Fruit fly (Drosophila melanogaster): ENCODE data around the gene Sap30.

Sap30 gene

dm6 chrX:16830081-16830480 lies 43.0 kb downstream of the Sap30 start:
- TF ChIP-seq CG9948 (tag; optimal IDR thresholded peaks at IDR 0.05) (peak; percentile 14), CG17806 (tag; optimal IDR thresholded peaks at IDR 0.05) (no peak), CG12605 (GFP tag; IDR thresholded peaks at IDR 0.05) (no peak), CG4496 (GFP tag; IDR thresholded peaks at IDR 0.05) (peak; percentile 10; the same call in 1 of the 3 replicates), CG8301 (tag; optimal IDR thresholded peaks at IDR 0.05) (no peak)

DNA sequence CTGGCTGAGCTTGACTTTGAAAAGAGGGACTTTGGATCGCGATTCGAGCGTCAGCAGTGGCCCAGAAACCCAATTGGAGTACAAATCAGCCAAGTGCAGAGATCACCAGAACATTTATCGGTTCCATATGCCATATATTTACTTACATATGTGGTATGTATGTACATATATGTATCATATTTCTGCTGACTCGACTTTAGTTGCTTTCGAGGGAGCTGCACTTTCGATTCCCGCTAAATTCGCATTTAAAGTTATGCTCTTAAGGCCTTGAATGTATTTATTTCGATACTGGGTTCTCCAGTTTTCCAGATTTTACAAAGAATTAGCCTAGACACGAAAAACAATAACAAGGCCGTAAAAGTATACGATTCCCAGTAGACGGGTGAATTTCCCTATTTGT lies 44.8 kb downstream of the Sap30 start:
- TF ChIP-seq CG32121 (GFP tag; IDR thresholded peaks at IDR 0.05), result no peak
- TF ChIP-seq Pif1B (GFP tag; optimal IDR thresholded peaks at IDR 0.05), result no peak
- TF ChIP-seq CG15710 (tag; optimal IDR thresholded peaks at IDR 0.05), result no peak
- TF ChIP-seq CG8159 (tag; optimal IDR thresholded peaks at IDR 0.05), result no peak
- no peak for TF ChIP-seq fd96Ca (GFP tag; IDR thresholded peaks at IDR 0.05)

DNA sequence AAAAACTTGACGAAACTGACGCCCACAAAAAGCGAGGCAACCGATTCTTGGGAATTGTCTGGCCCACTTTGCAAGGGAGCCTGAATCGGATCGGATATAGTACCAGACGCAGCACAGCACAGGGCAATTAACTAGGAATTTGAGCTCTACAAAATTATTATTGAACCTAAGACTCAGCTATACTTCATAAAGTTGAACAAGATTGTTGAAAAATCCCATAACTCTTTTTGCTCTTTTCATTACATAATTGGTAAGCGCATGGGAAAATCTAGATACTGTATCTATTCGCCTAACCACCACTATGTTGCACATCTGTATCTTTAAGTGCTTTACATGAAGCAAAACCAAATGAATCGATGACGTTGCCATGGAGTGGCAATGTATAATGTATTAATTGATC lies 46.0 kb downstream of the Sap30 start:
- TF ChIP-seq CG8159 (tag; optimal IDR thresholded peaks at IDR 0.05), result peak; percentile 88
- TF ChIP-seq D1 (tag; optimal IDR thresholded peaks at IDR 0.05), result peak; percentile 47
- peak; percentile 48; the same call in 1 of the 2 replicates for TF ChIP-seq rn (GFP tag; IDR thresholded peaks at IDR 0.05)
- TF ChIP-seq CG12605 (GFP tag; IDR thresholded peaks at IDR 0.05), result peak; percentile 86
- peak; percentile 78 for TF ChIP-seq gl (tag; optimal IDR thresholded peaks at IDR 0.05)
- peak; percentile 84 for TF ChIP-seq CG14655 (GFP tag; optimal IDR thresholded peaks at IDR 0.05)
- TF ChIP-seq CG8301 (tag; optimal IDR thresholded peaks at IDR 0.05), result peak; percentile 83
- TF ChIP-seq fd96Ca (GFP tag; IDR thresholded peaks at IDR 0.05), result peak; percentile 86
- peak; percentile 22 for TF ChIP-seq EcR (GFP tag; optimal IDR thresholded peaks at IDR 0.05)
- peak; percentile 83 for TF ChIP-seq CG9948 (tag; optimal IDR thresholded peaks at IDR 0.05)
- peak; percentile 87 for TF ChIP-seq CG34367 (tag; optimal IDR thresholded peaks at IDR 0.05)
- peak; percentile 69 for TF ChIP-seq CG13204 (GFP tag; optimal IDR thresholded peaks at IDR 0.05)
- peak; percentile 85 for TF ChIP-seq Pif1A (GFP tag; optimal IDR thresholded peaks at IDR 0.05)
- peak; percentile 91 for TF ChIP-seq CG4496 (GFP tag; IDR thresholded peaks at IDR 0.05)
- TF ChIP-seq CG17806 (tag; optimal IDR thresholded peaks at IDR 0.05), result peak; percentile 85
- peak; percentile 89 for TF ChIP-seq CG32121 (GFP tag; IDR thresholded peaks at IDR 0.05)
- TF ChIP-seq Ets98B (GFP tag; IDR thresholded peaks at IDR 0.05), result peak; percentile 87
- TF ChIP-seq Snoo (tag; optimal IDR thresholded peaks at IDR 0.05), result peak; percentile 73
- no peak for TF ChIP-seq CG10348 (GFP tag; IDR thresholded peaks at IDR 0.05)
- TF ChIP-seq CG15710 (tag; optimal IDR thresholded peaks at IDR 0.05), result peak; percentile 90
- peak; percentile 83 for TF ChIP-seq Pif1B (GFP tag; optimal IDR thresholded peaks at IDR 0.05)

- TF ChIP-seq D1 (tag; optimal IDR thresholded peaks at IDR 0.05), result no peak
- TF ChIP-seq EcR (GFP tag; optimal IDR thresholded peaks at IDR 0.05), result no peak
- peak; percentile 11 for TF ChIP-seq CG8159 (tag; optimal IDR thresholded peaks at IDR 0.05)
- TF ChIP-seq CG17806 (tag; optimal IDR thresholded peaks at IDR 0.05), result peak; percentile 38
- no peak for TF ChIP-seq CG10348 (GFP tag; IDR thresholded peaks at IDR 0.05)
- peak; percentile 4 for TF ChIP-seq CG34367 (tag; optimal IDR thresholded peaks at IDR 0.05)
- TF ChIP-seq CG15710 (tag; optimal IDR thresholded peaks at IDR 0.05), result peak; percentile 36
- TF ChIP-seq CG12605 (GFP tag; IDR thresholded peaks at IDR 0.05), result no peak
- peak; percentile 79 for TF ChIP-seq CG8301 (tag; optimal IDR thresholded peaks at IDR 0.05)
- peak; percentile 52 for TF ChIP-seq Pif1B (GFP tag; optimal IDR thresholded peaks at IDR 0.05)
- TF ChIP-seq Ets98B (GFP tag; IDR thresholded peaks at IDR 0.05), result peak; percentile 19; the same call in 1 of the 2 replicates
- TF ChIP-seq gl (tag; optimal IDR thresholded peaks at IDR 0.05), result no peak
- TF ChIP-seq CG9948 (tag; optimal IDR thresholded peaks at IDR 0.05), result peak; percentile 73
- peak; percentile 66 for TF ChIP-seq Pif1A (GFP tag; optimal IDR thresholded peaks at IDR 0.05)
- peak; percentile 81 for TF ChIP-seq CG32121 (GFP tag; IDR thresholded peaks at IDR 0.05)
- TF ChIP-seq CG4496 (GFP tag; IDR thresholded peaks at IDR 0.05), result peak; percentile 48; the same call in 2 of the 3 replicates
- TF ChIP-seq fd96Ca (GFP tag; IDR thresholded peaks at IDR 0.05), result 0 out of 3 replicates have a peak, but pooled peaks have one; percentile 47
- peak; percentile 89 for TF ChIP-seq CG14655 (GFP tag; optimal IDR thresholded peaks at IDR 0.05)
- no peak for TF ChIP-seq rn (GFP tag; IDR thresholded peaks at IDR 0.05)
- TF ChIP-seq CG13204 (GFP tag; optimal IDR thresholded peaks at IDR 0.05), result no peak
- no peak for TF ChIP-seq Snoo (tag; optimal IDR thresholded peaks at IDR 0.05)
These were observed 47.2 kb downstream of the Sap30 start for dm6 chrX:16834259-16834658.

dm6 chrX:16835304-16835703 lies 48.2 kb downstream of the Sap30 start, which contains the start of the genes CG13004 and CG46306:
Gene CG13004 (minus strand): TSS chrX:16835520.
Gene CG46306 (minus strand): TSS chrX:16835520.
- TF ChIP-seq Pif1A (GFP tag; optimal IDR thresholded peaks at IDR 0.05) (no peak), Pif1B (GFP tag; optimal IDR thresholded peaks at IDR 0.05) (no peak), Ets98B (GFP tag; IDR thresholded peaks at IDR 0.05) (peak; percentile 12; the same call in 1 of the 2 replicates), CG15710 (tag; optimal IDR thresholded peaks at IDR 0.05) (no peak), CG10348 (GFP tag; IDR thresholded peaks at IDR 0.05) (no peak), D1 (tag; optimal IDR thresholded peaks at IDR 0.05) (no peak), fd96Ca (GFP tag; IDR thresholded peaks at IDR 0.05) (no peak), EcR (GFP tag; optimal IDR thresholded peaks at IDR 0.05) (peak; percentile 21), CG4496 (GFP tag; IDR thresholded peaks at IDR 0.05) (peak; percentile 47; the same call in 1 of the 3 replicates), CG9948 (tag; optimal IDR thresholded peaks at IDR 0.05) (no peak), CG14655 (GFP tag; optimal IDR thresholded peaks at IDR 0.05) (no peak), CG34367 (tag; optimal IDR thresholded peaks at IDR 0.05) (no peak), CG13204 (GFP tag; optimal IDR thresholded peaks at IDR 0.05) (peak; percentile 29), gl (tag; optimal IDR thresholded peaks at IDR 0.05) (peak; percentile 14), CG8301 (tag; optimal IDR thresholded peaks at IDR 0.05) (no peak), Snoo (tag; optimal IDR thresholded peaks at IDR 0.05) (no peak), CG12605 (GFP tag; IDR thresholded peaks at IDR 0.05) (peak; percentile 37; the same call in 1 of the 2 replicates), CG32121 (GFP tag; IDR thresholded peaks at IDR 0.05) (no peak; the same call in 1 of the 2 replicates), CG8159 (tag; optimal IDR thresholded peaks at IDR 0.05) (no peak), rn (GFP tag; IDR thresholded peaks at IDR 0.05) (no peak), CG17806 (tag; optimal IDR thresholded peaks at IDR 0.05) (no peak)

Data from whole organism, pupa.